Fruit fly (Drosophila melanogaster) whole organism, embryonic: ENCODE data around the gene CG6231.

Source experiments
- Bdp1 ChIP-seq: fragments of 200-800 bp; sonication (Bioruptor generic); optimal IDR thresholded peaks from 3 replicates; lab custom pipeline; 2016; ENCODE audit warnings: missing biosample characterization, missing genetic modification characterization
- Blimp-1 ChIP-seq: fragments of 200-800 bp; sonication (Bioruptor generic); optimal IDR thresholded peaks from 3 replicates; lab custom pipeline; 2018; ENCODE audit warnings: missing biosample characterization, missing genetic modification characterization, mild to moderate bottlenecking, moderate library complexity, missing genetic modification reagents
- Bteb2 ChIP-seq: fragments of 200-800 bp; sonication (Bioruptor generic); optimal IDR thresholded peaks from 2 replicates; lab custom pipeline; 2016; ENCODE audit warnings: missing biosample characterization, missing genetic modification characterization
- CG10431 ChIP-seq: fragments of 200-800 bp; sonication (Bioruptor generic); optimal IDR thresholded peaks from 3 replicates; lab custom pipeline; 2018; ENCODE audit warnings: missing biosample characterization, mild to moderate bottlenecking, missing genetic modification characterization
- CG12942 ChIP-seq: fragments of 200-800 bp; sonication (Bioruptor generic); optimal IDR thresholded peaks from 3 replicates; lab custom pipeline; 2016; ENCODE audit warnings: missing biosample characterization, missing genetic modification characterization
- CG15073 ChIP-seq: fragments of 200-800 bp; sonication (Bioruptor generic); optimal IDR thresholded peaks from 2 replicates; lab custom pipeline; 2016; ENCODE audit warnings: missing biosample characterization, missing genetic modification characterization
- CG15479 ChIP-seq: fragments of 200-800 bp; sonication (Bioruptor generic); optimal IDR thresholded peaks from 3 replicates; lab custom pipeline; 2019; ENCODE audit warnings: missing biosample characterization, mild to moderate bottlenecking, missing genetic modification characterization, moderate library complexity
- CG1647 ChIP-seq: fragments of 200-800 bp; sonication (Bioruptor generic); optimal IDR thresholded peaks from 3 replicates; lab custom pipeline; 2016; ENCODE audit warnings: missing biosample characterization, missing genetic modification characterization
- CG18599 ChIP-seq: fragments of 200-800 bp; sonication (Bioruptor generic); optimal IDR thresholded peaks from 3 replicates; lab custom pipeline; 2017; ENCODE audit warnings: missing biosample characterization, missing genetic modification characterization, mild to moderate bottlenecking, moderate library complexity, missing genetic modification reagents
- CG2129 ChIP-seq: fragments of 200-800 bp; sonication (Bioruptor generic); IDR thresholded peaks from 2 replicates; pipeline ENCODE4 v1.3.6; 2022; ENCODE audit warnings: missing biosample characterization, missing genetic modification characterization; ENCODE audit not compliant: partially characterized antibody
- CG31365 ChIP-seq: fragments of 200-800 bp; sonication (Bioruptor generic); optimal IDR thresholded peaks from 2 replicates; lab custom pipeline; 2018; ENCODE audit warnings: missing biosample characterization, mild to moderate bottlenecking, missing genetic modification characterization
- CG34224 ChIP-seq: fragments of 200-800 bp; sonication (Bioruptor generic); IDR thresholded peaks from 3 replicates; pipeline ENCODE4 v1.3.6; 2022; ENCODE audit warnings: missing biosample characterization, missing genetic modification characterization; ENCODE audit not compliant: partially characterized antibody
- CG4854 ChIP-seq: fragments of 200-800 bp; sonication (Bioruptor generic); optimal IDR thresholded peaks from 2 replicates; lab custom pipeline; 2016; ENCODE audit warnings: missing biosample characterization, missing genetic modification characterization, inconsistent platforms
- CG7271 ChIP-seq: fragments of 200-800 bp; sonication (Bioruptor generic); optimal IDR thresholded peaks from 2 replicates; lab custom pipeline; 2018; ENCODE audit warnings: missing biosample characterization, mild to moderate bottlenecking, missing genetic modification characterization, moderate library complexity
- CG7372 ChIP-seq: fragments of 200-800 bp; sonication (Bioruptor generic); IDR thresholded peaks from 2 replicates; pipeline ENCODE4 v1.3.6; 2022; ENCODE audit warnings: missing biosample characterization, missing genetic modification characterization
- CG8924 ChIP-seq: fragments of 200-800 bp; optimal IDR thresholded peaks from 3 replicates; lab custom pipeline; 2019; ENCODE audit warnings: missing biosample characterization, mild to moderate bottlenecking, missing genetic modification characterization, moderate library complexity
- CG9876 ChIP-seq: fragments of 200-800 bp; sonication (Bioruptor generic); optimal IDR thresholded peaks from 2 replicates; lab custom pipeline; 2016; ENCODE audit warnings: missing biosample characterization, missing genetic modification characterization
- Dip2 ChIP-seq: fragments of 200-800 bp; sonication (Bioruptor generic); IDR thresholded peaks from 2 replicates; pipeline ENCODE4 v1.3.6; 2022; ENCODE audit warnings: missing biosample characterization, missing genetic modification characterization
- ERR ChIP-seq: fragments of 200-800 bp; sonication (Bioruptor generic); optimal IDR thresholded peaks from 2 replicates; lab custom pipeline; 2016; ENCODE audit warnings: missing biosample characterization, missing genetic modification characterization
- Hr3 ChIP-seq: fragments of 200-800 bp; sonication (Bioruptor generic); optimal IDR thresholded peaks from 3 replicates; lab custom pipeline; 2016; ENCODE audit warnings: missing biosample characterization, missing genetic modification characterization
- Hr51 ChIP-seq, 2 experiments: fragments of 200-800 bp; sonication (Bioruptor generic); optimal IDR thresholded peaks; 2 replicates in 1 of 2; 3 replicates in 1 of 2; lab custom pipeline; 2016 to 2018; ENCODE audit warnings: missing biosample characterization in 2 of 2, missing genetic modification characterization in 2 of 2, mild to moderate bottlenecking in 1 of 2, moderate library complexity in 1 of 2
- Jarid2 ChIP-seq: fragments of 200-800 bp; sonication (Bioruptor generic); optimal IDR thresholded peaks from 3 replicates; lab custom pipeline; 2017; ENCODE audit warnings: mild to moderate bottlenecking, missing biosample characterization, missing genetic modification reagents, missing genetic modification characterization
- Lhr ChIP-seq: fragments of 200-800 bp; sonication (Bioruptor generic); optimal IDR thresholded peaks from 3 replicates; lab custom pipeline; 2017; ENCODE audit warnings: mild to moderate bottlenecking, missing biosample characterization, missing genetic modification reagents, missing genetic modification characterization
- Meics ChIP-seq: fragments of 200-800 bp; sonication (Bioruptor generic); optimal IDR thresholded peaks from 2 replicates; lab custom pipeline; 2017; ENCODE audit warnings: missing biosample characterization, mild to moderate bottlenecking, missing genetic modification characterization
- NC2β ChIP-seq: fragments of 200-800 bp; sonication (Bioruptor generic); optimal IDR thresholded peaks from 2 replicates; lab custom pipeline; 2016; ENCODE audit warnings: missing biosample characterization, missing genetic modification characterization
- Ptx1 ChIP-seq: fragments of 200-800 bp; sonication (Bioruptor generic); IDR thresholded peaks from 2 replicates; pipeline ENCODE4 v1.3.6; 2022; ENCODE audit warnings: missing biosample characterization, missing genetic modification characterization
- Stat92E ChIP-seq, 3 experiments: fragments of >200 bp in 2 of 3; fragments of 200-800 bp in 1 of 3; sonication (Bioruptor generic) in 1 of 3; optimal IDR thresholded peaks; 2 replicates each; lab custom pipeline; 2017 to 2019; ENCODE audit warnings: missing biosample characterization in 3 of 3, missing genetic modification characterization in 3 of 3, mild to moderate bottlenecking in 1 of 3, moderate library complexity in 1 of 3
- ash1 ChIP-seq: fragments of 200-800 bp; sonication (Bioruptor generic); optimal IDR thresholded peaks from 2 replicates; lab custom pipeline; 2018; ENCODE audit warnings: missing biosample characterization, mild to moderate bottlenecking, missing genetic modification characterization
- bowl ChIP-seq: fragments of 200-800 bp; sonication (Bioruptor generic); IDR thresholded peaks from 2 replicates; pipeline ENCODE4 v1.3.6; 2022; ENCODE audit warnings: missing biosample characterization, missing genetic modification characterization
- br ChIP-seq: fragments of >200 bp; optimal IDR thresholded peaks from 2 replicates; lab custom pipeline; 2017
- cg ChIP-seq: fragments of 200-800 bp; sonication (Bioruptor generic); optimal IDR thresholded peaks from 3 replicates; lab custom pipeline; 2019; ENCODE audit warnings: missing biosample characterization, mild to moderate bottlenecking, missing genetic modification characterization, moderate library complexity
- crol ChIP-seq: fragments of 200-800 bp; sonication (Bioruptor generic); IDR thresholded peaks from 2 replicates; pipeline ENCODE4 v1.3.6; 2022; ENCODE audit warnings: missing biosample characterization, missing genetic modification characterization
- dimm ChIP-seq: fragments of 200-800 bp; sonication (Bioruptor generic); IDR thresholded peaks from 2 replicates; pipeline ENCODE4 v1.3.6; 2022; ENCODE audit warnings: missing biosample characterization, missing genetic modification characterization
- emc ChIP-seq: fragments of 200-800 bp; sonication (Bioruptor generic); optimal IDR thresholded peaks from 2 replicates; lab custom pipeline; 2016; ENCODE audit warnings: missing biosample characterization, missing genetic modification characterization
- fu2 ChIP-seq: fragments of 200-800 bp; sonication (Bioruptor generic); optimal IDR thresholded peaks from 2 replicates; lab custom pipeline; 2016; ENCODE audit warnings: missing biosample characterization, missing genetic modification characterization
- gro ChIP-seq: fragments of 200-800 bp; sonication (Bioruptor generic); optimal IDR thresholded peaks from 2 replicates; lab custom pipeline; 2016; ENCODE audit warnings: missing biosample characterization, missing genetic modification characterization
- her ChIP-seq: fragments of 200-800 bp; sonication (Bioruptor generic); optimal IDR thresholded peaks from 2 replicates; lab custom pipeline; 2016; ENCODE audit warnings: missing biosample characterization, missing genetic modification characterization
- jigr1 ChIP-seq: fragments of 200-800 bp; sonication (Bioruptor generic); IDR thresholded peaks from 3 replicates; pipeline ENCODE4 v1.3.6; 2022; ENCODE audit warnings: missing biosample characterization, missing genetic modification characterization
- lola ChIP-seq, 3 experiments: fragments of >200 bp in 2 of 3; fragments of 200-800 bp in 1 of 3; sonication (Bioruptor generic) in 1 of 3; optimal IDR thresholded peaks; 2 replicates each; lab custom pipeline; 2017 to 2019; ENCODE audit warnings: missing biosample characterization in 3 of 3, missing genetic modification characterization in 3 of 3, mild to moderate bottlenecking in 1 of 3, moderate library complexity in 1 of 3
- luna ChIP-seq: fragments of 200-800 bp; sonication (Bioruptor generic); optimal IDR thresholded peaks from 2 replicates; lab custom pipeline; 2016; ENCODE audit warnings: missing biosample characterization, missing genetic modification characterization
- maf-S ChIP-seq: fragments of 200-800 bp; sonication (Bioruptor generic); optimal IDR thresholded peaks from 2 replicates; lab custom pipeline; 2016; ENCODE audit warnings: missing biosample characterization, missing genetic modification characterization
- sd ChIP-seq: fragments of 200-800 bp; sonication (Bioruptor generic); optimal IDR thresholded peaks from 3 replicates; lab custom pipeline; 2018; ENCODE audit warnings: missing biosample characterization, mild to moderate bottlenecking, missing genetic modification characterization, moderate library complexity
- stc ChIP-seq: fragments of 200-800 bp; sonication (Bioruptor generic); IDR thresholded peaks from 2 replicates; pipeline ENCODE4 v1.3.6; 2022; ENCODE audit warnings: missing biosample characterization, missing genetic modification characterization
- sug ChIP-seq: fragments of 200-800 bp; optimal IDR thresholded peaks from 2 replicates; lab custom pipeline; 2019; ENCODE audit warnings: missing biosample characterization, mild to moderate bottlenecking, missing genetic modification characterization, moderate library complexity
- wek ChIP-seq: fragments of 200-800 bp; sonication (Bioruptor generic); optimal IDR thresholded peaks from 3 replicates; lab custom pipeline; 2018; ENCODE audit warnings: missing biosample characterization, mild to moderate bottlenecking, missing genetic modification characterization, moderate library complexity
- zen ChIP-seq: fragments of 200-800 bp; sonication (Bioruptor generic); optimal IDR thresholded peaks from 3 replicates; lab custom pipeline; 2018; ENCODE audit warnings: missing biosample characterization, mild to moderate bottlenecking, missing genetic modification characterization, moderate library complexity
- zen2 ChIP-seq: fragments of 200-800 bp; sonication (Bioruptor generic); IDR thresholded peaks from 3 replicates; pipeline ENCODE4 v1.3.6; 2022; ENCODE audit warnings: missing biosample characterization, missing genetic modification characterization; ENCODE audit not compliant: partially characterized antibody
- zf30C ChIP-seq: fragments of 200-800 bp; sonication (Bioruptor generic); optimal IDR thresholded peaks from 3 replicates; lab custom pipeline; 2018; ENCODE audit warnings: missing biosample characterization, mild to moderate bottlenecking, missing genetic modification characterization
- zfh2 ChIP-seq: fragments of 200-800 bp; sonication (Bioruptor generic); optimal IDR thresholded peaks from 2 replicates; lab custom pipeline; 2016; ENCODE audit warnings: missing biosample characterization, missing genetic modification characterization

CG6231 gene

dm6 chr3R:19627792-19628522 lies 4.6 kb downstream of the CG6231 start (continued):
- TF ChIP-seq sd (tag; lab: Kevin White, UChicago) (no peak), wek (GFP tag; lab: Kevin White, UChicago) (no peak), Stat92E (GFP tag; optimal IDR thresholded peaks at IDR 0.05; lab: Kevin White, UChicago) (peak in 1 of 3 experiments; percentile 43), CG15479 (GFP tag; lab: Kevin White, UChicago) (no peak), CG1647 (GFP tag; lab: Kevin White, UChicago) (no peak), Jarid2 (GFP tag; lab: Kevin White, UChicago) (peak; percentile 40), luna (GFP tag; lab: Kevin White, UChicago) (no peak), zen (no peak), CG8924 (tag; lab: Kevin White, UChicago) (peak; percentile 71), zen2 (GFP tag; lab: Robert Waterston, UW) (no peak), lola (GFP tag; optimal IDR thresholded peaks at IDR 0.05; lab: Kevin White, UChicago) (peak in 1 of 3 experiments; percentile 8), jigr1 (no peak), CG4854 (no peak), NC2β (no peak), CG7372 (GFP tag; lab: Robert Waterston, UW) (0 out of 2 replicates have a peak, but pooled peaks have one; percentile 21), fu2 (GFP tag; lab: Kevin White, UChicago) (no peak), Blimp-1 (GFP tag; lab: Kevin White, UChicago) (peak; percentile 56), Hr51 (GFP tag; optimal IDR thresholded peaks at IDR 0.05; lab: Kevin White, UChicago) (peak in 1 of 2 experiments; percentile 5), CG7271 (no peak), Bdp1 (GFP tag; lab: Kevin White, UChicago) (no peak), Hr3 (GFP tag; lab: Kevin White, UChicago) (peak; percentile 2), Dip2 (GFP tag; lab: Robert Waterston, UW) (no peak), CG2129 (no peak), crol (no peak), CG18599 (GFP tag; lab: Kevin White, UChicago) (peak; percentile 69), CG15073 (GFP tag; lab: Kevin White, UChicago) (no peak), bowl (no peak), emc (GFP tag; lab: Kevin White, UChicago) (no peak), maf-S (GFP tag; lab: Kevin White, UChicago) (no peak), CG10431 (no peak), zfh2 (GFP tag; lab: Kevin White, UChicago) (no peak), Bteb2 (GFP tag; lab: Kevin White, UChicago) (no peak), gro (GFP tag; lab: Kevin White, UChicago) (no peak), br (no peak), zf30C (GFP tag; lab: Kevin White, UChicago) (no peak), cg (no peak), CG31365 (tag; lab: Kevin White, UChicago) (no peak), CG34224 (GFP tag; lab: Robert Waterston, UW) (no peak), CG12942 (GFP tag; lab: Kevin White, UChicago) (no peak), sug (tag; lab: Kevin White, UChicago) (no peak), ERR (GFP tag; lab: Kevin White, UChicago) (no peak), Meics (GFP tag; lab: Kevin White, UChicago) (peak; percentile 69), Lhr (GFP tag; lab: Kevin White, UChicago) (no peak), ash1 (GFP tag; lab: Kevin White, UChicago) (no peak), stc (GFP tag; lab: Robert Waterston, UW) (0 out of 2 replicates have a peak, but pooled peaks have one; percentile 15), CG9876 (GFP tag; lab: Kevin White, UChicago) (no peak), Ptx1 (GFP tag; lab: Robert Waterston, UW) (no peak), dimm (GFP tag; lab: Robert Waterston, UW) (no peak), her (no peak)
